Fruit fly (Drosophila melanogaster): ENCODE data around the gene CG5282.

CG5282 gene

dm6 chr3L:20444815-20445519, 19.1 kb upstream of the CG5282 start (continued):
- TF ChIP-seq sob (GFP tag; IDR thresholded peaks at IDR 0.05): peak; percentile 93
- peak; percentile 13 for TF ChIP-seq Ets97D (GFP tag; optimal IDR thresholded peaks at IDR 0.05)
- peak; percentile 81 for TF ChIP-seq oc (tag; optimal IDR thresholded peaks at IDR 0.05)
- TF ChIP-seq D19B (GFP tag; optimal IDR thresholded peaks at IDR 0.05): peak; percentile 54
- TF ChIP-seq kay (GFP tag; optimal IDR thresholded peaks at IDR 0.05): peak; percentile 62
- TF ChIP-seq twi (tag; optimal IDR thresholded peaks at IDR 0.05): peak; percentile 51
- TF ChIP-seq Nf-YB (GFP tag; optimal IDR thresholded peaks at IDR 0.05): peak; percentile 57
- no peak for TF ChIP-seq z (GFP tag; IDR thresholded peaks at IDR 0.05)
- TF ChIP-seq CG17912 (GFP tag; optimal IDR thresholded peaks at IDR 0.05): no peak
- peak; percentile 17 for TF ChIP-seq Atf3 (GFP tag; optimal IDR thresholded peaks at IDR 0.05)
- TF ChIP-seq CG31441 (GFP tag; IDR thresholded peaks at IDR 0.05): peak; percentile 89
- TF ChIP-seq CG2712 (tag; optimal IDR thresholded peaks at IDR 0.05): peak; percentile 91
- TF ChIP-seq CG13894 (tag; optimal IDR thresholded peaks at IDR 0.05): peak; percentile 30
- TF ChIP-seq org-1 (GFP tag; optimal IDR thresholded peaks at IDR 0.05): peak; percentile 74
- TF ChIP-seq mam (GFP tag; optimal IDR thresholded peaks at IDR 0.05): peak; percentile 44
- TF ChIP-seq CG18599 (GFP tag; optimal IDR thresholded peaks at IDR 0.05): peak; percentile 87
- no peak for TF ChIP-seq gfzf (GFP tag; optimal IDR thresholded peaks at IDR 0.05)
- peak; percentile 83 for TF ChIP-seq Asciz (GFP tag; optimal IDR thresholded peaks at IDR 0.05)
- peak; percentile 92 for TF ChIP-seq lab (GFP tag; optimal IDR thresholded peaks at IDR 0.05)
- TF ChIP-seq lov (optimal IDR thresholded peaks at IDR 0.05): no peak
- peak; percentile 89 for TF ChIP-seq lov (GFP tag; IDR thresholded peaks at IDR 0.05)
- peak; percentile 86 for TF ChIP-seq Med (GFP tag)
- TF ChIP-seq CG15011 (GFP tag; optimal IDR thresholded peaks at IDR 0.05): peak; percentile 72
- TF ChIP-seq CG11696 (GFP tag; IDR thresholded peaks at IDR 0.05): peak; percentile 80
- TF ChIP-seq Hr3 (GFP tag; optimal IDR thresholded peaks at IDR 0.05): peak; percentile 77
- TF ChIP-seq CG10147 (GFP tag; optimal IDR thresholded peaks at IDR 0.05): peak; percentile 78
- TF ChIP-seq klu (GFP tag; IDR thresholded peaks at IDR 0.05): peak; percentile 79
- peak; percentile 43 for TF ChIP-seq CG15696 (tag; optimal IDR thresholded peaks at IDR 0.05)
- no peak for TF ChIP-seq Lpt (GFP tag; optimal IDR thresholded peaks at IDR 0.05)
- peak; percentile 83 for TF ChIP-seq grau (tag; optimal IDR thresholded peaks at IDR 0.05)
- no peak for TF ChIP-seq D (optimal IDR thresholded peaks at IDR 0.05)
- peak; percentile 80 for TF ChIP-seq D (GFP tag; optimal IDR thresholded peaks at IDR 0.05)
- peak; percentile 85 for TF ChIP-seq CG12769 (tag; optimal IDR thresholded peaks at IDR 0.05)
- peak; percentile 58 for TF ChIP-seq Hsf (GFP tag; optimal IDR thresholded peaks at IDR 0.05)
- no peak for TF ChIP-seq CG8478 (optimal IDR thresholded peaks at IDR 0.05)
- no peak for TF ChIP-seq disco-r (GFP tag; optimal IDR thresholded peaks at IDR 0.05)
- peak; percentile 3 for TF ChIP-seq ftz-f1 (GFP tag; optimal IDR thresholded peaks at IDR 0.05)
- peak; percentile 57 for TF ChIP-seq CG8281 (tag; optimal IDR thresholded peaks at IDR 0.05)
- TF ChIP-seq p53 (GFP tag; optimal IDR thresholded peaks at IDR 0.05): no peak
- peak; percentile 42 for TF ChIP-seq Dad (GFP tag; optimal IDR thresholded peaks at IDR 0.05)
- TF ChIP-seq Oaz (GFP tag; IDR thresholded peaks at IDR 0.05): peak; percentile 85
- TF ChIP-seq scrt (GFP tag; optimal IDR thresholded peaks at IDR 0.05): peak; percentile 58
- TF ChIP-seq CG7372 (GFP tag; IDR thresholded peaks at IDR 0.05): peak; percentile 87
- peak; percentile 86 for TF ChIP-seq sim (GFP tag; IDR thresholded peaks at IDR 0.05)
- peak; percentile 85 for TF ChIP-seq CG11247 (GFP tag; IDR thresholded peaks at IDR 0.05)
- TF ChIP-seq lola (GFP tag; optimal IDR thresholded peaks at IDR 0.05): peak in 1 of 3 experiments; percentile 60
- TF ChIP-seq yki (optimal IDR thresholded peaks at IDR 0.05): no peak
- TF ChIP-seq GATAe (GFP tag; conservative IDR thresholded peaks at IDR 0.05): peak; percentile 63; the same call in 1 of the 2 replicates
- TF ChIP-seq caup (GFP tag; optimal IDR thresholded peaks at IDR 0.05; ENCODE audit: severe bottlenecking): peak; percentile 84
- TF ChIP-seq CG32767 (GFP tag; IDR thresholded peaks at IDR 0.05): peak; percentile 88
- TF ChIP-seq stwl (tag; optimal IDR thresholded peaks at IDR 0.05): no peak

Data from whole organism, embryonic.